Fruit fly (Drosophila melanogaster): ENCODE data around the gene Prosbeta7.

The Prosbeta7 gene

DNA sequence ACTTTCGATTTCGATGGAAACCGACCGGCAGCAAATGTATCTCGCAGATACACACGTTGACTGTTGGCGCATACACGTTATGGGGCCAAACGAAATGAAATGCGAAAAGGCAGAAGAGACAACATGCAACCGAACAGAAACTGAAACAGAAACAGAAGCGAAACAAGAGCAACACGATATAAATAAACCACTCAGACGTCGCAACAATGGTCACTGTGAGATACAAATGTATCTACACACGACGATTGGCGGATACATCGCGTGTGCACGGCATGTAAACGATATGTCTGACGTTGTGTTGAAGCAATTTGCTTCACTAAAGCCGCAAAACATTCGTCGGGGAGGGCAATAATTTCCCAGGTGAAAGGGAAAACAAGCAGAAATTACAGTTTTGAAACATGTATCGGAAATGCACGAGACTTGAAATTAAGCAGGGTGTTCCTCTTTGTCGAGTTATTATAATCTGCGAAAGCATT is 40.5 kb downstream of the Prosbeta7 start (continued):
- TF ChIP-seq CG2199 (GFP tag; IDR thresholded peaks at IDR 0.05) (peak; percentile 92), CG7745 (tag; optimal IDR thresholded peaks at IDR 0.05) (no peak), HmgD (GFP tag; optimal IDR thresholded peaks at IDR 0.05) (no peak), CG32772 (GFP tag; IDR thresholded peaks at IDR 0.05) (no peak), vnd (GFP tag; IDR thresholded peaks at IDR 0.05; ENCODE audit: partially characterized antibody) (no peak), unpg (GFP tag; optimal IDR thresholded peaks at IDR 0.05) (no peak), Pdp1 (GFP tag; optimal IDR thresholded peaks at IDR 0.05) (peak in 1 of 2 experiments; percentile 1), schlank (tag; optimal IDR thresholded peaks at IDR 0.05) (no peak), HLHmδ (GFP tag; optimal IDR thresholded peaks at IDR 0.05) (no peak)

DNA sequence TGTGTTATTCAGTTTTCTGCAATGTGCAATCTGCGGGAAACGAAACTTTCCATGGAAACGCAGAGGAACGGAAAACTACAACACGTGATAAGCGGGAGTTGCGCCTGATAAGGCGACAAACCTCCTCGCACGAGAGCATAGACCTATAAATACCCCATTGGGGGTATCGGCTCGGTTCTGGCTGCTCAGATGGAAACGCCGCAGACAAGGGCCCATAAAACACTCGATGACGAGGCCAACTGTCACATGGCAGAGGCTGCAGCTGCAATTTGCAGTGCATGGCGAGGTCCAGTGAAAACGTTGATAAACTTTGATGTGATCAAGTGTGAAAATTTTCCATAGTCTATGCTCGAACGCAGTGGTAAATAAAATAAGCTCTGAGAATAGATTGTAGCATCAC is 41.4 kb downstream of the Prosbeta7 start:
- TF ChIP-seq ara (GFP tag; IDR thresholded peaks at IDR 0.05): 0 out of 2 replicates have a peak, but pooled peaks have one; percentile 13
- no peak for TF ChIP-seq wor (GFP tag; IDR thresholded peaks at IDR 0.05)
- peak; percentile 24 for TF ChIP-seq cwo (GFP tag; optimal IDR thresholded peaks at IDR 0.05)
- TF ChIP-seq Ets65A (GFP tag): peak; percentile 52
- no peak for TF ChIP-seq CG10366 (GFP tag; IDR thresholded peaks at IDR 0.05)
- TF ChIP-seq unc-4 (GFP tag; IDR thresholded peaks at IDR 0.05; ENCODE audit: partially characterized antibody): no peak
- 0 out of 2 replicates have a peak, but pooled peaks have one; percentile 23 for TF ChIP-seq Drgx (GFP tag; IDR thresholded peaks at IDR 0.05)
- peak; percentile 61 for TF ChIP-seq sug (tag; optimal IDR thresholded peaks at IDR 0.05)
- TF ChIP-seq Mrtf (GFP tag; IDR thresholded peaks at IDR 0.05): 0 out of 3 replicates have a peak, but pooled peaks have one; percentile 10

DNA sequence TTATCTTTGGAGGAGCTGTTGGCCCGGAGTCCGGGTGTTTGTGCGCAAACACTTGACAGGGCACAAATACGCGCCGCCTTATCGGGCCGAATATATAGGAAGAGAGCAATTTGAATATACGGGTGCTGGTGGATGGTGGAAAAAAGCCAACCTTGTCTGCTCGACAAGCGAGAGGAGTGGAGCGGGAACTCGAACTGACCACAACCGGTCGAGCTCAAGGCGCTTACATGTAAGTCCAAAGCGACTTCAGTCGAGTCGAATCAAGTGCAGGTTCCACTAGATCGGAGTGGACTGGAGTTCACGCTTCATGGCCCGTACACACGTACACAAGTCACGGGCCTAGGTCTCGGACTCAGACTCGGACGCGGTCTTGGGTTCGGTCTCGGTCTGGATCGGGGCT is 42.3 kb downstream of the Prosbeta7 start:
- TF ChIP-seq CG4360 (GFP tag; IDR thresholded peaks at IDR 0.05) (0 out of 2 replicates have a peak, but pooled peaks have one; percentile 8), mld (GFP tag; IDR thresholded peaks at IDR 0.05; ENCODE audit: partially characterized antibody) (0 out of 3 replicates have a peak, but pooled peaks have one; percentile 15), CG12769 (tag; optimal IDR thresholded peaks at IDR 0.05) (peak; percentile 64), CG7928 (GFP tag; optimal IDR thresholded peaks at IDR 0.05) (no peak), crol (GFP tag; IDR thresholded peaks at IDR 0.05) (0 out of 2 replicates have a peak, but pooled peaks have one; percentile 11), chinmo (GFP tag; IDR thresholded peaks at IDR 0.05; ENCODE audit: partially characterized antibody) (0 out of 4 replicates have a peak, but pooled peaks have one; percentile 5), CG14014 (GFP tag; IDR thresholded peaks at IDR 0.05) (peak; percentile 9; the same call in 1 of the 2 replicates), so (GFP tag; IDR thresholded peaks at IDR 0.05) (no peak), Med (GFP tag) (peak; percentile 60), CG30431 (GFP tag; optimal IDR thresholded peaks at IDR 0.05) (no peak), ase (GFP tag; IDR thresholded peaks at IDR 0.05) (no peak), Hr78 (GFP tag; optimal IDR thresholded peaks at IDR 0.05) (peak in 1 of 2 experiments; percentile 16), gcm (GFP tag; optimal IDR thresholded peaks at IDR 0.05) (peak; percentile 3)

DNA sequence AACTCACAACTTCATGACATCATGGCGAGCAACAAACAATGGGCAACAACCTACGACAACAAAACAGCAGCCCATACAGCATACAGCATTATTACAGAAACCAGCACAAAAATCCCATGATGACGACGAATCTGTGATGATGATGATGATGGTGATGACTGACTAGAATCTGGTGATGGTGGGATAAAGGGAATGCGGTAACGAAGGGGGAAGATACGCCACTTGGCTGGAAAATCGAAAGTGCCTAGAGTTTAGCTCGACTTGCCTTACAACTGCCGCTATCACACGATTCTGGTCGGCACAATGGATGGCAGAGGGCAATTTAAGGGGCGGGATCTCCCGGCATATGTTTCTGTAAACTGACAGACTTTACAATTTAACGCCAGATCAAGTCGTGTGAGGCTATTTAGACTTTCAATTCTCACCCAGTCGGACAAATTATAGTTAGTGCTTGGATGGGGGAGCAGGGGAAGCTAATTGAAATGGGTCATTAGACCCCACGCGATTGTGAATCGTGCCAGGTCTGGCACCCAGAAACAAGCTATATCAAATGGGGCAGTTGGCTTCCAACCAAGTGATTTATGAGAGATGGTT is 43.0 kb downstream of the Prosbeta7 start:
- TF ChIP-seq pfk (GFP tag; optimal IDR thresholded peaks at IDR 0.05) (no peak), ewg (GFP tag; optimal IDR thresholded peaks at IDR 0.05) (no peak), Myb (GFP tag; optimal IDR thresholded peaks at IDR 0.05) (no peak), CG11504 (tag; optimal IDR thresholded peaks at IDR 0.05) (peak; percentile 36), Fer1 (GFP tag; optimal IDR thresholded peaks at IDR 0.05) (no peak), kay (GFP tag; optimal IDR thresholded peaks at IDR 0.05) (no peak), CG10654 (GFP tag; optimal IDR thresholded peaks at IDR 0.05) (no peak), psq (GFP tag; optimal IDR thresholded peaks at IDR 0.05) (no peak), crp (GFP tag; optimal IDR thresholded peaks at IDR 0.05) (no peak), CG17612 (GFP tag; IDR thresholded peaks at IDR 0.05) (no peak), ara (GFP tag; IDR thresholded peaks at IDR 0.05) (no peak), Bteb2 (GFP tag; optimal IDR thresholded peaks at IDR 0.05) (no peak), CG4404 (GFP tag; IDR thresholded peaks at IDR 0.05) (no peak), Blimp-1 (GFP tag; optimal IDR thresholded peaks at IDR 0.05) (peak; percentile 98), chinmo (GFP tag; IDR thresholded peaks at IDR 0.05; ENCODE audit: partially characterized antibody) (peak; percentile 79; the same call in 1 of the 4 replicates), CG7786 (GFP tag; optimal IDR thresholded peaks at IDR 0.05) (no peak), chn (GFP tag; optimal IDR thresholded peaks at IDR 0.05) (no peak)
